Fruit fly (Drosophila melanogaster): Measurements from ENCODE around the gene CG14966.

CG14966 gene

dm6 chr3L:3148125-3149059 lies 49.0 kb downstream of the CG14966 start, which contains the start of the genes Usp5 and BtbVII:
TSS of gene Usp5 (minus strand) at chr3L:3148358.
TSS of gene BtbVII (plus strand) at chr3L:3148646.
- no peak for TF ChIP-seq psq (optimal IDR thresholded peaks at IDR 0.05)
- no peak for TF ChIP-seq CG8478 (optimal IDR thresholded peaks at IDR 0.05)
- no peak for TF ChIP-seq pan (optimal IDR thresholded peaks at IDR 0.05)
